Worm (Caenorhabditis elegans) whole organism, dauer: Measurements from ENCODE around the gene ZK616.1.

Source experiments
- unc-62 ChIP-seq: sonication (generic microtip); optimal IDR thresholded peaks from 2 replicates; lab custom pipeline; 2017; ENCODE audit warnings: missing biosample characterization, missing genetic modification reagents, missing genetic modification characterization

Gene ZK616.1

DNA sequence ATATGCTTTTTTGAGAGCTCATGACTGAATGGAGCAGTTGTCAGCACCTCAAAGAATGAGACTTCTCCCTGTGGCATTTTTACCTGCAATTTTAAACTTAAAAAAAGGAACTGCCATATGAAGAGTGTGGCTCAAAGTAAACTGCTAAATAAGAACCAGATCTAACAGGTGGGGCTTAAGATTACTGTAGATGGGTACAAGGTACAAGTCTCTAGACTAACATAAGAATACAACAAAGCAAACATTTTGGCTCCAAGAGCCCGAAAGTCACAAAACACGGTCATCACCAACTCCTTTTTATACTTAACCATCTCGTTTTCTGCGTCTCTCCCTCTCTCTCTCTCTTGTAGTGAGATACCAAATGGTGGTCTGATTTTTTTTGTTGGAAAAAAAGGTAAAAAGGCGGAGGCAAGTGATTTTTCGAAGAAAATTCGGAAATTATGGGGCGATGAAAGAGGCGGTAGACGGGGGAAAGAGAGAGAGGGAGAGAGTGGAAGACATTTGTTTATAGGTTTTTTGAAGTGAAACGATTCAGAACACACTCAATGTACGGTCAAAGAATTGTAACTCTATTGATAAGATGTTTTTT lies 12.1 kb upstream of the ZK616.1 start, which contains the start of gene elo-6:
Gene elo-6 (minus strand): TSS at position 83 of the 589 bp plus-strand sequence.
- no peak for TF ChIP-seq unc-62 (GFP tag; lab: Kevin White, UChicago)

DNA sequence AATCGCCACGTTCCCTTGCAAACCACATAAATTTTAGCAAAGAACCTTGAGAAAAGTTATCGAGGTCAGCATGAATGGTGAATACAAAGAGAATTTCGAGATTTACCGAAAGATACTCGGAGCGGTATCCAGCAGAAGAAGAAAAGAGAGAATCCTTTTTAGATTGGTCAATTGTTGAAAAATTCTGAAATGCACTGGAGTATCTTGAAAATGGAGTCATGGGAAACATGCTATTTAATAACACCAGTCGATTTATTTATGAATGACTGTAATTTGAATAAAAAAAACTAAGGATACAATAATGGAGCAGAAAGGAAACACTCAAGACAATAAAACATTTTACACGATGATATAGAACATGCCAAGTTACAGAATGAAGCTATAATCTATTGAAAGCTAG lies 10.8 kb upstream of the ZK616.1 start:
- TF ChIP-seq unc-62 (GFP tag; lab: Kevin White, UChicago) = no peak

DNA sequence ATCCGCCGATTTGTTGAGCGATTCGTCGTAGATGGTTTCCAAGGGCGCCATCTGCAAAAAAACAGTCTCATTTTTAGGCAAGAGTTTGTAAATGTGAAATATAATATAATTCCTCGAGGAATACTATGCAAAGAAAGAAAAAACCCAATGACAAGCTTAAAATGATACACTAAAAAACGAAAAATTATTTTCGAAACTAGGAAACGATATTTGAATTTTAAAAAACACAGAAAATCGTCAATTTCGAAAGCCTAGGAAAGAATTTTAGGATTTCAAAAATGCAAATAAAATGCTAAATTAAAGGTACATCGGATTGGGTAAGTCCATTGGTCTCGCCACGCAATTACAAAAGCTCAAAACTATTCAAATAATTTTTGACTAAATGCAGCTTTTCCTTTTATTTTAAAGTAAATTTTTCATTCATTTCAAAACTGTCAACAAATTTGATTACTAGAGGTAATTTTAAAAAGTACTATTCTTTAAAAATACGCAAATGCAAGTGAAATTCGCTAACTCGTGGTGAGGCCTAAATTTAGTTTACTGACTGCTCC lies 9.1 kb upstream of the ZK616.1 start, which contains the start of the genes htp-1 and ZK616.5:
Gene htp-1 (minus strand): TSS at position 51 of the 551 bp plus-strand sequence.
Gene ZK616.5 (plus strand): TSS at position 423 of the 551 bp plus-strand sequence.
- no peak for TF ChIP-seq unc-62 (GFP tag; lab: Kevin White, UChicago)

DNA sequence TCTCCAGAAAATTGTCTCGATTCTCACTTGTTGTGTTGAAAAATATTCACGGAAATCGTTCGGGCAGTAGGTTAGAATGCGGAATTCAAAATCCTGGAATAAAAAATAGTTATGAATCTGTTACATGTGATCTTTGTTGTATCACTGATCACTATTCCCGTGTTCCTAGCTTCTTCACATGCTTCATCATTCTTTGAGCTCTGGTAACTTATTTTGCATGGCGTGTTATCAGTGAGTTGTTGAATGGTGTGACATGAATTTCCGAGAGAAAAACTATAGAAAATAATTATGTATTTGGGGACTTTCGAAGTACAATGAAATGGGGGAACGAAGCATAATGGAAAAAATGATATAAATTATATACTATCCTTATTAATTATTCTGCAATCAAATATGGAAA lies 7.1 kb upstream of the ZK616.1 start:
- TF ChIP-seq unc-62 (GFP tag; lab: Kevin White, UChicago) = no peak

DNA sequence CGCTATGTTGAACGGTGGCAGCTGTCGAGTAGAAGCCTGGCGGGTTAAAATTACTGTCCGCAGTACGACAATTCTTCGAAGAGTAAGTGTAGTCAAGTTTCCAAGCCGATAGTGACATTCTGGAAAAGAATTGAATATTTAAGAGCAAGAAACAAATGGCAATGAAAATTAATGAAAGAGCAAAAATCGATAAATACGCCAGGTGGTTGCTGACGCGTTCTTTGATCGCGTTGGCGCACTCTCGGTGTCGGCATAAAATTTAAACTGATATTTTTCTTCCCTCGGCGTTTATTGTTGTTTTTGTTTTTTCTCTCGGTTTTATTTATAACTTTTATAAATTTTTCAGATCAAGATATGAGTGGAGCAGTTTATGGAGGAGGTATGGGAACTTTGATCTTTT lies 6.0 kb upstream of the ZK616.1 start, which contains the start of the genes perm-3 and swsn-6:
Gene perm-3 (minus strand): TSS at position 118 of the 400 bp plus-strand sequence.
Gene swsn-6 (plus strand): TSS at position 347 of the 400 bp plus-strand sequence.
- no peak for TF ChIP-seq unc-62 (GFP tag; lab: Kevin White, UChicago)

DNA sequence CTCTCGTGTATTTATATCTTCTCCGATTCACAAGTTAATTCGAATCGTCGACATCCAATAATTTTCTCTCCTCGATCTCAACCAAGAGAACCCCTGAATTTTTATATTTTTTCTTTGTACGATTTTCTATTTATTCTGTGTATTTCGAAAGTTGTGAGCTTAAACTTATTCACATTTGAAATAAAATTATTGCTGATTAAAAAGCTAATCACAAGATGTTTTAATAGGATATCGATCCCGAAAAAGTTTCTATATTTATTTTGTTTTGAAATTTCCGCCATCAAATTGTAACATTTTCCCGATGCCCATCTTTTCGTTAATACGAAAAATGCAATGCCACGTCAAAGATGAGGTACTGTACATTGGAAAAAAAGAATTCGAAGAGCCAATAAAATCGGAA lies 3.9 kb upstream of the ZK616.1 start, which contains the start of gene ZK616.3:
Gene ZK616.3 (plus strand): TSS at position 301 of the 400 bp plus-strand sequence.
- TF ChIP-seq unc-62 (GFP tag; lab: Kevin White, UChicago) = no peak

DNA sequence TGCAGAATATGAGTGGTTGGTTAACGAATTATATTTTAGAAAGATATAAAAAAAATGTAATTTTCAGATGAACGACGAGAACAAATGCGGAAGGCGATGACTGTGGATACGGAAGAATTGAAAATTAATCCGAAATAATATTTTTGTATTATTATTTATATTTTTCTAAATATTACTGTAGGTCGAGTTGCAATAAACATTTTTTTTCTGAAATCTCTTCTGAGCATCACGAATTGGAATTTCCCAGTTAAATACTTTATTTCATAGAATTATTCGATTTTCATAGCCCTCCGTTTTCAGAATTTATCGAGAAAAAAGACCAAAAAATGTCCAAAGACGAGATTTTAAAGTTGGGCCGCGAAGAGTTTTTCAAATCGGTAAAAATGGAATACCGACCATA lies 3.2 kb upstream of the ZK616.1 start, which contains the start of gene ZK616.2:
Gene ZK616.2 (plus strand): TSS at position 301 of the 400 bp plus-strand sequence.
- TF ChIP-seq unc-62 (GFP tag; lab: Kevin White, UChicago) = no peak

DNA sequence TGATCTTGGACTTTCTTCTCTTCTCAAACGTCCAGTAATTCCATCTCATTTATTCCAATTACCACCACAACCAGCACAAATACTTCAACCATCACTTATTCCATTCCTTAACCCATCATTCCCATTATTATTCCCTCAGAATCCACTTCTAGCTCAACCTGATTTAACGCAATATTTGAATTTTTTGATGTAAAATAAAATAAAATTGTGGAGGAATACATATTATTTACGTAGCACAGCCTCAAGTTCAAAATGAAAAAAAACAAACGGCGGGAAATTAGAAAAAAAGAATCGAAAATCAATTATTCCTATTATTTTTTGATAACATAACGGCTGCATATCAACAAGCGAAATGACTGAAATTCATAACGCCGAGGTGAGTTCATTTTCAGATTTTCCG lies 4.6 kb downstream of the ZK616.1 start, which contains the start of gene ZK616.61:
Gene ZK616.61 (plus strand): TSS at position 301 of the 400 bp plus-strand sequence.
- TF ChIP-seq unc-62 (GFP tag; lab: Kevin White, UChicago) = no peak

DNA sequence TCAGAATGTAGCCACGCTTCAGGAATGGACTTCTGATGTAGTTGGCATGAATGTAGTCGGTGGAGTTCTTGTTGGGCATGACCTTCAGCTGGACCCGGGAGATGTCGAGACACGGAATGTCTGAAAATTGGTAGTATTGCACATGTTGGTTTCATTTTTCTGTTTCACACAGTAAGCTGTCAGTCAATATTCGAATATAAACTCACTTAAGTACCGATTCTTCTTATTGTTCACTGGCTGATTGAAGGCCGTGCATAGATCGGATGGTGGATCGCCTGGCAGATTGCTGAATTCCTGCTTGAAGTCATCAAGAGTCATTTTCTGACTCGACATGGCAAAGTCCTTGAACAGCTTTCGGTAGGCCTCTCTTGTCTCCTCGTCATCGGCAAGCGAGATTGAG lies 8.4 kb downstream of the ZK616.1 start:
- no peak for TF ChIP-seq unc-62 (GFP tag; lab: Kevin White, UChicago)

DNA sequence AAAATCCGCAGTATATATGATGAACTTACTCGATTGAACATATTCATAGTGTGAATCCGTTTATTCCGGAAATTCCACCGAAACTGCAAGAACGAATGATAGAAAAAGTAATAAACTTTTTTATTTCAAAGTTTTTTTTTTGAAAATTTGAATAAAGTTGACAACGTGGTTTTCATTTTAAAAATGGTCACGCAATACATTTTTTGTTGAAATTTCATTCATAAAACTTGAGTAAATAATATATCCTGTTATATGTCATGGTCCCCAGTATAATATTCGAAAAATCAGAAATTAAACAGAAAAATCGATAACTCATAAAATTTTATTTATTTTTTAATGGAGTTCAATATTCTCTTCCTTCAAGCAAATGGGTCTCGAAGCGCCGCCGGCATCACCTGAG lies 10.4 kb downstream of the ZK616.1 start, which contains the start of gene ZK616.65:
Gene ZK616.65 (minus strand): TSS at position 101 of the 400 bp plus-strand sequence.
- TF ChIP-seq unc-62 (GFP tag; lab: Kevin White, UChicago) = no peak

DNA sequence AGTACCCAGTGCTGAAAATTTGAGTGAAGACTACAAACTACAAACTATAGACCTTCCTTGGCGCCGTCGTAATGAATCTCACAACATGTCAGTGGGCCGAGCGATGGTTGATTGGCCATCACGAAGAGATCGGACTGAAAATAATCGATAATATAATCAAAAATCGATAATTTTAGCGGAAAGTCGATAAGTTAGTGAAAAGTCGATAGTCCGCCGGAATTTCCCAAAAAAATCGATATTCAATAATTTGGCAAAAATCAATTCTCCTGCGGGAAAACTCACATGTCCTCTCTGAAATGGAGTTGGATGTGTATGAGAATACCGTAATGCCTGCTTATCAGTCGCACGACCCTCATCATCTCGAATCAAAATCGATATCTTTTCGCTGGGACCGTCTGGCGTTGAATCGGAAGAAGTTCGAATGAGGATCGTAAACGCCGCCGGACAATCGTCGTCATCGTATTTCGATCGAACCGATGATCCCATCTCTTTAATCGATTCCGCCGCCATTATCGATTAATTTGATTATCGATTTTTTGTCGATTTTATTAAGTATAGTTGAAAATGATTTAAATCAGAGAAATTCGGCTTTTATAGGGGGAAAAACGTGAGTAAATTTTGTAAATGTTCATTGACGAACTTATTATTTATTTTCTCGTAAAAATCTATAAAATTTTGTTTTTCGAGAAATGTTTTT lies 11.1 kb downstream of the ZK616.1 start, which contains the start of gene ZK616.8:
Gene ZK616.8 (minus strand): TSS at position 553 of the 697 bp plus-strand sequence.
- no peak for TF ChIP-seq unc-62 (GFP tag; lab: Kevin White, UChicago)

DNA sequence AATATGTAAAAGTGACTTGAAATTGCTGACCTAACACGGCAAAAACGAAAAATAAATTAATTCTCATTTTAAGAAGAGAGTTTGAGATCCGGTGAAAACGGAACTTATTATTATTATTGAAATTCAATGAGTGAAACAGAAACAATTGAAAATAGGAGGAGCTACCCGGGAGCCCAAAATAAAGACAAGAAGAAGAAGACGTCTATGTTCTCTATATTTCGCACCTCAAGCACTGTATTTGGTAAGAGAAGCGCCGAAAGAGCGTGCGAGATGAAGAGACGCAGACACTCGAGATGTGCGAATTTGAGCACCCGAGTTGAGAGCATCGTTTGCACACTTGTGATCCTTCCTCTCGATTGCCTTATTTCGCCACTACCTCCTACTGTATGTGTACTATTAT lies 15.0 kb downstream of the ZK616.1 start, which contains the start of gene spp-7:
Gene spp-7 (minus strand): TSS at position 101 of the 400 bp plus-strand sequence.
- TF ChIP-seq unc-62 (GFP tag; lab: Kevin White, UChicago) = no peak

DNA sequence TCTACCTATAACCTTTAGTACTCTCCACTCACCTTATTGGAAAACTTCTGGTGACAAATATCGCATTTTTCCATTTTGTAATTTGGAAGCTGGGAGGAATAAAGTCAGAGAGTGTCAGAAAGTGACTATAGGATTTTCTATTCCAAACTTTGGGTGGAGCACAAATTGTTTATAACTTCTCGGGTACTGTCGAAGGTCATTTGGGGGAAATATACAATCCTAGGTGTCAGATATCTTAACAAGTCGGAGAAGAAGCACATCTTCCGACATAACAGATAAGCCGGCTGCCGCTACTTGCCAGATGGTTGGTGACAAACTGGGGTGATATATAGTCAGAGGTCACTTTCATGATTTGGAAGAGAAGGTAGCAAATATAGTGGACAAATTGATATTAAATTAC lies 18.4 kb downstream of the ZK616.1 start, which contains the start of gene ehn-3:
Gene ehn-3 (minus strand): TSS at position 101 of the 400 bp plus-strand sequence.
- no peak for TF ChIP-seq unc-62 (GFP tag; lab: Kevin White, UChicago)

DNA sequence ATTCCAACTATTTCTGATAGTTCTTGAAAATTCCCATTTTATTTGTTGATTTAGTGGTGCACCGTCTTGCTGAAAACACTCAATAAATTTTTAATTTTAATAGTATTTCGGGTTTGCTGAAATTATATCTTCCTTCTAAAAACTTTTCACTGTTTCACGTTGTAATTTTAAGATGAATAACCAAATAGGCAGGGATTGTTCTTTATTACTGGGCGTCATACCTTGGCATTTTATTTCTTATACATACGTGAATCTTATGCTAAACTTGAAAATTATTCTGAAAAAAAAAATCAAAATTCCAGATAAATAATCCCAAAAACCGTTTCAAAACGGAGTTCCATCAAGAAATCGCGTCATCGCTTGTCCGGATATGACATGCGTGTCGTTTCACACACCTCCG lies 38.0 kb downstream of the ZK616.1 start, which contains the start of gene mgl-3:
Gene mgl-3 (plus strand): TSS at position 301 of the 400 bp plus-strand sequence.
- TF ChIP-seq unc-62 (GFP tag; lab: Kevin White, UChicago) = no peak

DNA sequence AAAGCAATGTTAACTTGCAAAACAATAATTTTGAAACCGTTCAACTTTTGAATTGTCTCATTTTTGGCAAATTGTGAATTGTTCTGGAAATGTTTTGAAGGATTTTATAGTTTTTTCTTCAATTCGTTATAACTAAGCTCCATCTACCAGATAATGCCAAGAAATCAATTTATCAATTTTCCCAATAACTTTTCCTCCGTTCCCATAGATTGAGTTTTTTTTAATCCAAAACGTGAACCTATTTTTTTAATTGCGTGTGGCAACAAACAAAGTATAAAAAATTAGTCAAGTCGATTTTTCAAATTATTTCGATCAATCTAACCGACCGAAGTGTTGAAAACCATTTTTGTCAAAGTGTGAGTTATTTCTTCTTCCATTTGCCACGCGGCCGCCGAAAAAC lies 52.0 kb downstream of the ZK616.1 start, which contains the start of gene Y4C6A.4:
Gene Y4C6A.4 (plus strand): TSS at position 301 of the 400 bp plus-strand sequence.
- no peak for TF ChIP-seq unc-62 (GFP tag; lab: Kevin White, UChicago)
